Worm (Caenorhabditis elegans) whole organism, late embryonic: ENCODE data around the gene C01G12.3.

Experiments
- F13H6.1 ChIP-seq: sonication (generic microtip); optimal IDR thresholded peaks from 2 replicates; lab custom pipeline; 2016; ENCODE audit warnings: missing genetic modification characterization, missing compliant biosample characterization
- ceh-19 ChIP-seq: fragments of 200-800 bp; sonication (Bioruptor generic); optimal IDR thresholded peaks from 2 replicates; lab custom pipeline; 2018; ENCODE audit warnings: mild to moderate bottlenecking, missing genetic modification characterization, missing compliant biosample characterization
- ceh-24 ChIP-seq: sonication (generic microtip); optimal IDR thresholded peaks from 2 replicates; lab custom pipeline; 2016; ENCODE audit warnings: mild to moderate bottlenecking, missing genetic modification characterization, missing compliant biosample characterization
- dve-1 ChIP-seq: sonication (generic microtip); optimal IDR thresholded peaks from 2 replicates; lab custom pipeline; 2017; ENCODE audit warnings: antibody characterized with exemption, mild to moderate bottlenecking, missing genetic modification characterization, missing compliant biosample characterization
- hlh-30 ChIP-seq: sonication (generic microtip); optimal IDR thresholded peaks from 2 replicates; lab custom pipeline; 2017; ENCODE audit warnings: antibody characterized with exemption, missing genetic modification characterization, missing compliant biosample characterization; ENCODE audit not compliant: insufficient read depth
- pqm-1 ChIP-seq: sonication (generic microtip); optimal IDR thresholded peaks from 2 replicates; lab custom pipeline; 2016; ENCODE audit warnings: missing genetic modification characterization, missing compliant biosample characterization
- pros-1 ChIP-seq: fragments of 150-350 bp; optimal IDR thresholded peaks from 2 replicates; lab custom pipeline; 2014; ENCODE audit warnings: missing biosample characterization, missing genetic modification reagents, missing genetic modification characterization
- sox-2 ChIP-seq: fragments of 200-800 bp; sonication (Bioruptor generic); IDR thresholded peaks from 2 replicates; pipeline ENCODE4 v1.3.6; 2022; ENCODE audit warnings: missing genetic modification reagents, missing genetic modification characterization, missing compliant biosample characterization
- sox-4 ChIP-seq: sonication (generic microtip); optimal IDR thresholded peaks from 2 replicates; lab custom pipeline; 2017; ENCODE audit warnings: mild to moderate bottlenecking, missing genetic modification characterization, inconsistent platforms, missing compliant biosample characterization
- tbx-2 ChIP-seq: sonication (generic microtip); optimal IDR thresholded peaks from 2 replicates; lab custom pipeline; 2016; ENCODE audit warnings: missing genetic modification characterization, missing compliant biosample characterization
- unc-86 ChIP-seq: sonication (generic microtip); optimal IDR thresholded peaks from 2 replicates; lab custom pipeline; 2016; ENCODE audit warnings: missing genetic modification characterization, missing compliant biosample characterization

DNA sequence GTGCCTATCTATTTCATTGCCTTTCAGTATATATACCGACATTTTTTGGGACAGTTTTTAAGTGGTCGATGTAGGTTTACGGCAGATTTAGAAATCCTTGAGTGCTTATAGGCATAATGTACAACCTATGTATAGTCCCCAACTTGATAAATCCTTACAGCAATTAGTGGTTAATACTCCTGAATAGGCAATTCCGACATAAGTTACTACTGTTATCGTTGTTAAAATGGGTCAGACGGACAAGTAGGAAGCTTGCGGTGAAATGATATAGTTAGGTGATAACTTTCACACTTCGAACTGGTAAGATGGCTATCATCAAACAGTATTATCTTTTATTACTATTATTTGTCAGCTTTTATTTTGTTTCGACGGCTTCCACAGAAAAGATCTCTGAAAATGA, 40.7 kb upstream of the C01G12.3 start, which contains the start of gene mltn-10:
- TF ChIP-seq dve-1, result no peak
- no peak for TF ChIP-seq tbx-2 (tag; lab: Kevin White, UChicago)
- TF ChIP-seq sox-2 (GFP tag; lab: Robert Waterston, UW), result no peak
- no peak for TF ChIP-seq ceh-19 (GFP tag; lab: Kevin White, UChicago)
- no peak for TF ChIP-seq unc-86 (tag; lab: Kevin White, UChicago)
- no peak for TF ChIP-seq F13H6.1 (tag; lab: Kevin White, UChicago)
- no peak for TF ChIP-seq ceh-24 (tag; lab: Kevin White, UChicago)
- TF ChIP-seq pros-1 (tag; lab: Kevin White, UChicago), result no peak
- no peak for TF ChIP-seq sox-4 (tag; lab: Kevin White, UChicago)
- no peak for TF ChIP-seq hlh-30 (tag; lab: Kevin White, UChicago)
- no peak for TF ChIP-seq pqm-1 (tag; lab: Kevin White, UChicago)
